Fruit fly (Drosophila melanogaster) whole organism, embryonic: Measurements from ENCODE around the gene Art9.
A peak's percentile ranks its signal among the peaks of the same experiment; 100 is the strongest.

Experiments
- Adf1 ChIP-seq: fragments of 200-800 bp; sonication (Bioruptor generic); IDR thresholded peaks from 2 replicates; pipeline ENCODE4 v1.3.6; 2022; ENCODE audit warnings: missing biosample characterization, missing genetic modification characterization
- CG1024 ChIP-seq: fragments of 200-800 bp; sonication (Bioruptor generic); IDR thresholded peaks from 2 replicates; pipeline ENCODE4 v1.3.6; 2022; ENCODE audit warnings: missing biosample characterization, missing genetic modification characterization
- CG1233 ChIP-seq: fragments of 200-800 bp; sonication (Bioruptor generic); optimal IDR thresholded peaks from 4 replicates; lab custom pipeline; 2018; ENCODE audit warnings: missing biosample characterization, mild to moderate bottlenecking, missing genetic modification characterization
- CG18619 ChIP-seq: fragments of 200-800 bp; sonication (Bioruptor generic); optimal IDR thresholded peaks from 3 replicates; lab custom pipeline; 2017; ENCODE audit warnings: missing biosample characterization, mild to moderate bottlenecking, missing genetic modification characterization
- CG31388 ChIP-seq: fragments of 200-800 bp; sonication (Bioruptor generic); optimal IDR thresholded peaks from 2 replicates; lab custom pipeline; 2016; ENCODE audit warnings: missing biosample characterization, missing genetic modification characterization
- CG42726 ChIP-seq: fragments of 200-800 bp; sonication (Bioruptor generic); IDR thresholded peaks from 2 replicates; pipeline ENCODE4 v1.3.6; 2022; ENCODE audit warnings: missing biosample characterization, missing genetic modification characterization; ENCODE audit not compliant: partially characterized antibody
- CG4360 ChIP-seq: fragments of 200-800 bp; sonication (Bioruptor generic); IDR thresholded peaks from 2 replicates; pipeline ENCODE4 v1.3.6; 2022; ENCODE audit warnings: missing biosample characterization, missing genetic modification characterization
- CG6175 ChIP-seq: fragments of 200-800 bp; sonication (Bioruptor generic); IDR thresholded peaks from 3 replicates; pipeline ENCODE4 v1.3.6; 2022; ENCODE audit warnings: missing biosample characterization, missing genetic modification characterization
- CG7271 ChIP-seq: fragments of 200-800 bp; sonication (Bioruptor generic); optimal IDR thresholded peaks from 2 replicates; lab custom pipeline; 2018; ENCODE audit warnings: missing biosample characterization, mild to moderate bottlenecking, missing genetic modification characterization, moderate library complexity
- CG7357 ChIP-seq: fragments of 200-800 bp; sonication (Bioruptor generic); IDR thresholded peaks from 3 replicates; pipeline ENCODE4 v1.3.6; 2022; ENCODE audit warnings: missing biosample characterization, missing genetic modification characterization
- CG7928 ChIP-seq: fragments of 200-800 bp; sonication (Bioruptor generic); optimal IDR thresholded peaks from 2 replicates; lab custom pipeline; 2017; ENCODE audit warnings: missing biosample characterization, mild to moderate bottlenecking, missing genetic modification characterization
- CG7963 ChIP-seq: fragments of 200-800 bp; sonication (Bioruptor generic); IDR thresholded peaks from 3 replicates; pipeline ENCODE4 v1.3.6; 2022; ENCODE audit warnings: missing biosample characterization, missing genetic modification characterization; ENCODE audit not compliant: partially characterized antibody
- CG8089 ChIP-seq: fragments of 200-800 bp; sonication (Bioruptor generic); optimal IDR thresholded peaks from 3 replicates; lab custom pipeline; 2016; ENCODE audit warnings: missing biosample characterization, missing genetic modification characterization
- CG8359 ChIP-seq: fragments of 200-800 bp; sonication (Bioruptor generic); optimal IDR thresholded peaks from 2 replicates; lab custom pipeline; 2017; ENCODE audit warnings: missing biosample characterization, mild to moderate bottlenecking, missing genetic modification characterization, borderline replicate concordance
- CG8478 ChIP-seq: fragments of >200 bp; optimal IDR thresholded peaks from 2 replicates; lab custom pipeline; 2018
- CG8924 ChIP-seq: fragments of 200-800 bp; optimal IDR thresholded peaks from 3 replicates; lab custom pipeline; 2019; ENCODE audit warnings: missing biosample characterization, mild to moderate bottlenecking, missing genetic modification characterization, moderate library complexity
- D19A ChIP-seq: fragments of 200-800 bp; optimal IDR thresholded peaks from 3 replicates; lab custom pipeline; 2019; ENCODE audit warnings: missing biosample characterization, mild to moderate bottlenecking, missing genetic modification characterization, moderate library complexity
- Deaf1 ChIP-seq: fragments of 200-800 bp; optimal IDR thresholded peaks from 3 replicates; lab custom pipeline; 2019; ENCODE audit warnings: missing biosample characterization, mild to moderate bottlenecking, missing genetic modification characterization, moderate library complexity
- Dll ChIP-seq: fragments of 200-800 bp; sonication (Bioruptor generic); IDR thresholded peaks from 4 replicates; pipeline ENCODE4 v1.3.6; 2022; ENCODE audit warnings: missing biosample characterization, missing genetic modification characterization; ENCODE audit not compliant: partially characterized antibody
- Drgx ChIP-seq: fragments of 200-800 bp; sonication (Bioruptor generic); IDR thresholded peaks from 2 replicates; pipeline ENCODE4 v1.3.6; 2022; ENCODE audit warnings: missing biosample characterization, missing genetic modification characterization
- E2f1 ChIP-seq: fragments of 200-800 bp; sonication (Bioruptor generic); IDR thresholded peaks from 2 replicates; pipeline ENCODE4 v1.3.6; 2022; ENCODE audit warnings: missing biosample characterization, missing genetic modification characterization
- Fer2 ChIP-seq: fragments of 200-800 bp; sonication (Bioruptor generic); optimal IDR thresholded peaks from 2 replicates; lab custom pipeline; 2018; ENCODE audit warnings: missing biosample characterization, mild to moderate bottlenecking, missing genetic modification characterization, moderate library complexity
- Gug ChIP-seq: fragments of 200-800 bp; sonication (Bioruptor generic); IDR thresholded peaks from 4 replicates; pipeline ENCODE4 v1.3.6; 2022; ENCODE audit warnings: missing biosample characterization, missing genetic modification characterization
- Hr39 ChIP-seq: fragments of >200 bp; optimal IDR thresholded peaks from 2 replicates; lab custom pipeline; 2017
- Med ChIP-seq: fragments of 200-800 bp; sonication (Bioruptor generic); peaks from one replicate; lab custom pipeline; 2016; ENCODE audit warnings: missing biosample characterization, missing genetic modification characterization, mild to moderate bottlenecking, inconsistent platforms, moderate library complexity
- Pdp1 ChIP-seq, 2 experiments: fragments of 200-800 bp; sonication (Bioruptor generic); optimal IDR thresholded peaks; 3 replicates each; lab custom pipeline; 2016; ENCODE audit warnings: missing biosample characterization in 2 of 2, missing genetic modification characterization in 2 of 2, mild to moderate bottlenecking in 1 of 2, moderate library complexity in 1 of 2
- Xrp1 ChIP-seq: fragments of 200-800 bp; sonication (Bioruptor generic); IDR thresholded peaks from 2 replicates; pipeline ENCODE4 v1.3.6; 2022; ENCODE audit warnings: missing biosample characterization, missing genetic modification characterization
- aop ChIP-seq: fragments of 200-800 bp; sonication (Bioruptor generic); IDR thresholded peaks from 2 replicates; pipeline ENCODE4 v1.3.6; 2022; ENCODE audit warnings: missing biosample characterization, missing genetic modification characterization
- ash1 ChIP-seq: fragments of 200-800 bp; sonication (Bioruptor generic); optimal IDR thresholded peaks from 2 replicates; lab custom pipeline; 2018; ENCODE audit warnings: missing biosample characterization, mild to moderate bottlenecking, missing genetic modification characterization
- ci ChIP-seq: fragments of 200-800 bp; sonication (Bioruptor generic); IDR thresholded peaks from 3 replicates; pipeline ENCODE4 v1.3.6; 2022; ENCODE audit warnings: missing biosample characterization, missing genetic modification characterization
- eyg ChIP-seq: fragments of 200-800 bp; sonication (Bioruptor generic); optimal IDR thresholded peaks from 3 replicates; lab custom pipeline; 2016; ENCODE audit warnings: missing biosample characterization, missing genetic modification characterization
- fd102C ChIP-seq: fragments of 200-800 bp; sonication (Bioruptor generic); optimal IDR thresholded peaks from 2 replicates; lab custom pipeline; 2018; ENCODE audit warnings: missing biosample characterization, mild to moderate bottlenecking, missing genetic modification characterization, moderate library complexity
- gt ChIP-seq: fragments of 200-800 bp; sonication (Bioruptor generic); IDR thresholded peaks from 2 replicates; pipeline ENCODE4 v1.3.6; 2022; ENCODE audit warnings: missing biosample characterization, missing genetic modification characterization
- lbe ChIP-seq: fragments of 200-800 bp; sonication (Bioruptor generic); optimal IDR thresholded peaks from 2 replicates; lab custom pipeline; 2016; ENCODE audit warnings: missing biosample characterization, mild to moderate bottlenecking, missing genetic modification characterization
- lov ChIP-seq, 2 experiments: fragments of 200-800 bp in 1 of 2; fragments of >200 bp in 1 of 2; sonication (Bioruptor generic) in 1 of 2; IDR thresholded peaks in 1 of 2; optimal IDR thresholded peaks in 1 of 2; 2 replicates in 1 of 2; 3 replicates in 1 of 2; pipeline versions ENCODE4 v1.3.6 to Lab custom; 2017 to 2022; ENCODE audit warnings: missing biosample characterization in 1 of 2, missing genetic modification characterization in 1 of 2
- odd ChIP-seq: fragments of 200-800 bp; sonication (Bioruptor generic); optimal IDR thresholded peaks from 2 replicates; lab custom pipeline; 2017; ENCODE audit warnings: missing biosample characterization, mild to moderate bottlenecking, missing genetic modification characterization
- otp ChIP-seq: fragments of 200-800 bp; sonication (Bioruptor generic); IDR thresholded peaks from 3 replicates; pipeline ENCODE4, ENCODE4 v1.3.6; 2022; ENCODE audit warnings: missing biosample characterization, missing genetic modification characterization
- pnt ChIP-seq: fragments of 200-800 bp; sonication (Bioruptor generic); optimal IDR thresholded peaks from 3 replicates; lab custom pipeline; 2016; ENCODE audit warnings: missing biosample characterization, missing genetic modification characterization
- prd ChIP-seq, 3 experiments: fragments of >200 bp in 2 of 3; fragments of 200-800 bp in 1 of 3; sonication (Bioruptor generic) in 1 of 3; optimal IDR thresholded peaks in 2 of 3; IDR thresholded peaks in 1 of 3; 2 replicates in 2 of 3; 3 replicates in 1 of 3; pipeline versions ENCODE4 v1.3.6 to Lab custom; 2017 to 2022; ENCODE audit warnings: missing biosample characterization in 1 of 3, missing genetic modification characterization in 1 of 3
- pros ChIP-seq: fragments of 200-800 bp; sonication (Bioruptor generic); optimal IDR thresholded peaks from 3 replicates; lab custom pipeline; 2019; ENCODE audit warnings: missing biosample characterization, mild to moderate bottlenecking, missing genetic modification characterization, moderate library complexity
- sc ChIP-seq, 3 experiments: fragments of >200 bp in 2 of 3; fragments of 200-800 bp in 1 of 3; sonication (Bioruptor generic) in 1 of 3; optimal IDR thresholded peaks; 2 replicates in 2 of 3; 3 replicates in 1 of 3; lab custom pipeline; 2017; ENCODE audit warnings: mild to moderate bottlenecking in 1 of 3, missing biosample characterization in 1 of 3, missing genetic modification characterization in 1 of 3, missing genetic modification reagents in 1 of 3
- sisA ChIP-seq: fragments of 200-800 bp; sonication (Bioruptor generic); IDR thresholded peaks from 2 replicates; pipeline ENCODE4 v1.3.6; 2022; ENCODE audit warnings: missing biosample characterization, missing genetic modification characterization
- sob ChIP-seq: fragments of 200-800 bp; sonication (Bioruptor generic); IDR thresholded peaks from 2 replicates; pipeline ENCODE4 v1.3.6; 2022; ENCODE audit warnings: missing biosample characterization, missing genetic modification characterization
- sqz ChIP-seq: fragments of 200-800 bp; sonication (Bioruptor generic); optimal IDR thresholded peaks from 3 replicates; lab custom pipeline; 2018; ENCODE audit warnings: missing biosample characterization, mild to moderate bottlenecking, missing genetic modification characterization
- sug ChIP-seq: fragments of 200-800 bp; optimal IDR thresholded peaks from 2 replicates; lab custom pipeline; 2019; ENCODE audit warnings: missing biosample characterization, mild to moderate bottlenecking, missing genetic modification characterization, moderate library complexity
- vvl ChIP-seq: fragments of 200-800 bp; sonication (Bioruptor generic); IDR thresholded peaks from 2 replicates; pipeline ENCODE4 v1.3.6; 2022; ENCODE audit warnings: missing biosample characterization, missing genetic modification characterization
- z ChIP-seq: fragments of 200-800 bp; sonication (Bioruptor generic); IDR thresholded peaks from 3 replicates; pipeline ENCODE4 v1.3.6; 2022; ENCODE audit warnings: missing biosample characterization, missing genetic modification characterization

The Art9 gene

dm6 chr3R:13943360-13943759 is at the start of gene Art9:
TSS of gene Art9 (minus strand) at chr3R:13943460.
- TF ChIP-seq CG8089 (GFP tag; lab: Kevin White, UChicago) (no peak), CG1024 (GFP tag; lab: Robert Waterston, UW) (no peak), sug (no peak), Hr39 (lab: Kevin White, UChicago) (no peak), CG31388 (no peak), CG4360 (GFP tag; lab: Robert Waterston, UW) (no peak), E2f1 (GFP tag; lab: Robert Waterston, UW) (no peak), CG7271 (no peak), gt (GFP tag; lab: Robert Waterston, UW) (no peak), sisA (GFP tag; lab: Robert Waterston, UW) (no peak), CG8478 (lab: Kevin White, UChicago) (no peak), vvl (GFP tag; lab: Robert Waterston, UW) (no peak), CG18619 (GFP tag; lab: Kevin White, UChicago) (no peak), Fer2 (tag; lab: Kevin White, UChicago) (no peak), Adf1 (GFP tag; lab: Robert Waterston, UW) (no peak), ash1 (GFP tag; lab: Kevin White, UChicago) (no peak), Gug (GFP tag; lab: Robert Waterston, UW) (no peak)

dm6 chr3R:13992126-13992535 is 48.9 kb upstream of the Art9 start:
- TF ChIP-seq Adf1 (GFP tag; lab: Robert Waterston, UW): peak; percentile 51; the same call in 1 of the 2 replicates
- peak in 1 of 2 experiments; percentile 91 for TF ChIP-seq Pdp1 (GFP tag; optimal IDR thresholded peaks at IDR 0.05; lab: Kevin White, UChicago)
- TF ChIP-seq Med: peak; percentile 19
- TF ChIP-seq Deaf1 (tag; lab: Kevin White, UChicago): peak; percentile 52
- no peak for TF ChIP-seq otp
- peak; percentile 93 for TF ChIP-seq pros (GFP tag; lab: Kevin White, UChicago)
- peak; percentile 31; the same call in 1 of the 3 replicates for TF ChIP-seq CG6175 (GFP tag; lab: Robert Waterston, UW)
- no peak for TF ChIP-seq eyg (GFP tag; lab: Kevin White, UChicago)
- TF ChIP-seq Drgx (GFP tag; lab: Robert Waterston, UW): peak; percentile 51
- TF ChIP-seq Dll (GFP tag; lab: Robert Waterston, UW): no peak
- TF ChIP-seq sqz (GFP tag; lab: Kevin White, UChicago): peak; percentile 58
- 0 out of 2 replicates have a peak, but pooled peaks have one; percentile 29 for TF ChIP-seq vvl (GFP tag; lab: Robert Waterston, UW)
- TF ChIP-seq pnt (GFP tag; lab: Kevin White, UChicago): no peak
- TF ChIP-seq, all 482 proteins: peak for 9

- TF ChIP-seq odd (GFP tag; lab: Kevin White, UChicago): no peak
- no peak for TF ChIP-seq aop (GFP tag; lab: Robert Waterston, UW)
- TF ChIP-seq lbe (GFP tag; lab: Kevin White, UChicago): no peak
- no peak for TF ChIP-seq CG7357
- 0 out of 2 replicates have a peak, but pooled peaks have one; percentile 9 for TF ChIP-seq sob (GFP tag; lab: Robert Waterston, UW)
- no peak for TF ChIP-seq CG42726
- TF ChIP-seq Xrp1 (GFP tag; lab: Robert Waterston, UW): peak; percentile 35; the same call in 1 of the 2 replicates
- TF ChIP-seq D19A (tag; lab: Kevin White, UChicago): peak; percentile 19
- no peak for TF ChIP-seq CG1233 (GFP tag; lab: Kevin White, UChicago)
- no peak for TF ChIP-seq sc (optimal IDR thresholded peaks at IDR 0.05; lab: Kevin White, UChicago)
- peak; percentile 5 for TF ChIP-seq sc (GFP tag; optimal IDR thresholded peaks at IDR 0.05; lab: Kevin White, UChicago)
- no peak for TF ChIP-seq prd (optimal IDR thresholded peaks at IDR 0.05; lab: Kevin White, UChicago)
- 0 out of 3 replicates have a peak, but pooled peaks have one; percentile 25 for TF ChIP-seq prd (GFP tag; IDR thresholded peaks at IDR 0.05; lab: Robert Waterston, UW)
- no peak for TF ChIP-seq CG7928
- peak; percentile 10 for TF ChIP-seq fd102C
- no peak for TF ChIP-seq CG8359 (GFP tag; lab: Kevin White, UChicago)
- no peak for TF ChIP-seq CG7963 (GFP tag; lab: Robert Waterston, UW)
- TF ChIP-seq ci (GFP tag; lab: Robert Waterston, UW): peak; percentile 91
- TF ChIP-seq lov (optimal IDR thresholded peaks at IDR 0.05; lab: Kevin White, UChicago): no peak
- TF ChIP-seq lov (GFP tag; IDR thresholded peaks at IDR 0.05; lab: Robert Waterston, UW): peak; percentile 75; the same call in 2 of the 3 replicates
- TF ChIP-seq CG8924 (tag; lab: Kevin White, UChicago): peak; percentile 8
- peak; percentile 34; the same call in 1 of the 3 replicates for TF ChIP-seq z (GFP tag; lab: Robert Waterston, UW)
Measured at dm6 chr3R:13990109-13990508, 46.8 kb upstream of the Art9 start.
